Worm (Caenorhabditis elegans): ENCODE results near the gene srxa-11.

The srxa-11 gene

ce11 chrV:13879241-13879640 lies 44.7 kb upstream of the srxa-11 start, which contains the start of gene lbp-7:
Gene lbp-7, plus strand, starts transcription at chrV:13879552.
- TF ChIP-seq mab-5 (tag; optimal IDR thresholded peaks at IDR 0.05): no peak
- no peak for TF ChIP-seq peb-1 (tag; optimal IDR thresholded peaks at IDR 0.05)
- no peak for TF ChIP-seq ztf-4 (tag; optimal IDR thresholded peaks at IDR 0.05)
- peak; percentile 94 for TF ChIP-seq fos-1 (tag; optimal IDR thresholded peaks at IDR 0.05)
- no peak for TF ChIP-seq ama-1 (optimal IDR thresholded peaks at IDR 0.05)
- no peak for TF ChIP-seq ZK546.5 (tag; optimal IDR thresholded peaks at IDR 0.05)
- no peak for TF ChIP-seq unc-55 (GFP tag; optimal IDR thresholded peaks at IDR 0.05)
- no peak for TF ChIP-seq Y55F3AM.14 (GFP tag; optimal IDR thresholded peaks at IDR 0.05)
- TF ChIP-seq sma-3 (GFP tag; optimal IDR thresholded peaks at IDR 0.05): no peak
- no peak for TF ChIP-seq lin-13 (GFP tag; optimal IDR thresholded peaks at IDR 0.05)
- no peak for TF ChIP-seq ztf-1 (GFP tag; conservative IDR thresholded peaks at IDR 0.05)
- TF ChIP-seq lin-11 (tag; optimal IDR thresholded peaks at IDR 0.05): no peak
- TF ChIP-seq F13H6.1 (tag; optimal IDR thresholded peaks at IDR 0.05): no peak
- TF ChIP-seq sma-9 (GFP tag; optimal IDR thresholded peaks at IDR 0.05): peak; percentile 70
- TF ChIP-seq sma-9 (tag; optimal IDR thresholded peaks at IDR 0.05): no peak
- no peak for TF ChIP-seq elt-1 (tag; optimal IDR thresholded peaks at IDR 0.05)
- peak; percentile 66 for TF ChIP-seq crh-2 (tag; optimal IDR thresholded peaks at IDR 0.05)
- no peak for TF ChIP-seq nhr-129 (tag; optimal IDR thresholded peaks at IDR 0.05)

- TF ChIP-seq C34F6.9 (tag; optimal IDR thresholded peaks at IDR 0.05) (peak; percentile 33), elt-3 (tag; optimal IDR thresholded peaks at IDR 0.05) (no peak), lin-13 (GFP tag; optimal IDR thresholded peaks at IDR 0.05) (no peak), ceh-82 (tag; optimal IDR thresholded peaks at IDR 0.05) (no peak)
These were observed 43.8 kb upstream of the srxa-11 start for ce11 chrV:13880163-13880562.

- TF ChIP-seq C34F6.9 (tag; optimal IDR thresholded peaks at IDR 0.05) (no peak), snpc-4 (tag; optimal IDR thresholded peaks at IDR 0.05) (no peak), ztf-4 (tag; optimal IDR thresholded peaks at IDR 0.05) (no peak), blmp-1 (tag; optimal IDR thresholded peaks at IDR 0.05; ENCODE audit: insufficient read depth) (no peak), nhr-77 (tag; optimal IDR thresholded peaks at IDR 0.05) (no peak), nhr-237 (tag; optimal IDR thresholded peaks at IDR 0.05) (no peak), lsy-2 (tag; optimal IDR thresholded peaks at IDR 0.05) (no peak), nhr-12 (tag; optimal IDR thresholded peaks at IDR 0.05) (no peak), nhr-25 (tag; optimal IDR thresholded peaks at IDR 0.05) (no peak), lin-13 (GFP tag; optimal IDR thresholded peaks at IDR 0.05) (no peak), nhr-23 (tag; optimal IDR thresholded peaks at IDR 0.05) (no peak), lin-39 (tag; optimal IDR thresholded peaks at IDR 0.05) (no peak), ztf-1 (GFP tag; conservative IDR thresholded peaks at IDR 0.05) (no peak), alr-1 (tag; optimal IDR thresholded peaks at IDR 0.05) (no peak), crh-2 (tag; optimal IDR thresholded peaks at IDR 0.05) (no peak), unc-55 (GFP tag; optimal IDR thresholded peaks at IDR 0.05) (no peak), ceh-82 (tag; optimal IDR thresholded peaks at IDR 0.05) (no peak), unc-62 (GFP tag; optimal IDR thresholded peaks at IDR 0.05) (no peak), mdl-1 (tag; optimal IDR thresholded peaks at IDR 0.05) (no peak)
These were observed 43.3 kb upstream of the srxa-11 start, which contains the start of gene T22G5.3 for ce11 chrV:13880607-13881006. Gene T22G5.3, plus strand, starts transcription at chrV:13880907.

ce11 chrV:13887358-13887757 lies 36.6 kb upstream of the srxa-11 start, which contains the start of gene srsx-19:
Gene srsx-19, plus strand, starts transcription at chrV:13887658.
- TF ChIP-seq peb-1 (tag; optimal IDR thresholded peaks at IDR 0.05) (no peak), crh-2 (tag; optimal IDR thresholded peaks at IDR 0.05) (no peak), mab-5 (tag; optimal IDR thresholded peaks at IDR 0.05) (no peak), sma-3 (GFP tag; optimal IDR thresholded peaks at IDR 0.05) (no peak), ZK546.5 (tag; optimal IDR thresholded peaks at IDR 0.05) (no peak), unc-55 (GFP tag; optimal IDR thresholded peaks at IDR 0.05) (no peak), skn-1 (tag; optimal IDR thresholded peaks at IDR 0.05) (no peak), nhr-12 (tag; optimal IDR thresholded peaks at IDR 0.05) (no peak), nhr-21 (tag; optimal IDR thresholded peaks at IDR 0.05) (no peak), C34F6.9 (tag; optimal IDR thresholded peaks at IDR 0.05) (no peak), alr-1 (tag; optimal IDR thresholded peaks at IDR 0.05) (no peak), sma-9 (GFP tag; optimal IDR thresholded peaks at IDR 0.05) (no peak), sma-9 (tag; optimal IDR thresholded peaks at IDR 0.05) (no peak), nhr-11 (tag; optimal IDR thresholded peaks at IDR 0.05) (no peak), dmd-4 (tag; optimal IDR thresholded peaks at IDR 0.05) (no peak), aly-2 (tag; optimal IDR thresholded peaks at IDR 0.05) (no peak), lin-39 (tag; optimal IDR thresholded peaks at IDR 0.05) (no peak), lsy-2 (tag; optimal IDR thresholded peaks at IDR 0.05) (no peak)

Data from whole organism, L2 larva.